Worm (Caenorhabditis elegans) whole organism, midembryonic: Measurements from ENCODE around the gene nhr-104.

Source experiments
- T22C8.4 ChIP-seq: fragments of 200-800 bp; sonication (Bioruptor generic); IDR thresholded peaks from 2 replicates; pipeline ENCODE4 v1.3.6; 2022; ENCODE audit warnings: missing genetic modification characterization, missing compliant biosample characterization
- cog-1 ChIP-seq: sonication (generic microtip); optimal IDR thresholded peaks from 2 replicates; lab custom pipeline; 2016; ENCODE audit warnings: missing genetic modification characterization, missing compliant biosample characterization
- flt-1 ChIP-seq: fragments of 200-800 bp; sonication (Bioruptor generic); IDR thresholded peaks from 2 replicates; pipeline ENCODE4 v1.3.6; 2022; ENCODE audit warnings: missing genetic modification characterization, missing compliant biosample characterization
- klf-2 ChIP-seq: fragments of 200-800 bp; sonication (Bioruptor generic); conservative IDR thresholded peaks from 2 replicates; pipeline ENCODE4 v1.3.6; 2022; ENCODE audit warnings: missing genetic modification reagents, missing genetic modification characterization, missing compliant biosample characterization
- med-1 ChIP-seq: sonication (generic microtip); optimal IDR thresholded peaks from 2 replicates; lab custom pipeline; 2017; ENCODE audit warnings: missing genetic modification characterization, mild to moderate bottlenecking, missing compliant biosample characterization, antibody characterized with exemption, missing genetic modification reagents; ENCODE audit not compliant: insufficient read depth
- ref-1 ChIP-seq: fragments of 200-800 bp; sonication (Bioruptor generic); conservative IDR thresholded peaks from 2 replicates; pipeline ENCODE4 v1.3.6; 2022; ENCODE audit warnings: missing genetic modification reagents, missing genetic modification characterization, missing compliant biosample characterization
- tab-1 ChIP-seq: fragments of 200-800 bp; sonication (Bioruptor generic); IDR thresholded peaks from 2 replicates; pipeline ENCODE4 v1.3.6; 2022; ENCODE audit warnings: missing genetic modification characterization, missing compliant biosample characterization
- ztf-23 ChIP-seq: fragments of 200-800 bp; sonication (Bioruptor generic); IDR thresholded peaks from 2 replicates; pipeline ENCODE4 v1.3.6; 2022; ENCODE audit warnings: missing genetic modification reagents, missing genetic modification characterization, missing compliant biosample characterization
- ztf-29 ChIP-seq: fragments of 200-800 bp; sonication (Bioruptor generic); IDR thresholded peaks from 2 replicates; pipeline ENCODE4 v1.3.6; 2022; ENCODE audit warnings: missing genetic modification reagents, missing genetic modification characterization, missing compliant biosample characterization

The nhr-104 gene

DNA sequence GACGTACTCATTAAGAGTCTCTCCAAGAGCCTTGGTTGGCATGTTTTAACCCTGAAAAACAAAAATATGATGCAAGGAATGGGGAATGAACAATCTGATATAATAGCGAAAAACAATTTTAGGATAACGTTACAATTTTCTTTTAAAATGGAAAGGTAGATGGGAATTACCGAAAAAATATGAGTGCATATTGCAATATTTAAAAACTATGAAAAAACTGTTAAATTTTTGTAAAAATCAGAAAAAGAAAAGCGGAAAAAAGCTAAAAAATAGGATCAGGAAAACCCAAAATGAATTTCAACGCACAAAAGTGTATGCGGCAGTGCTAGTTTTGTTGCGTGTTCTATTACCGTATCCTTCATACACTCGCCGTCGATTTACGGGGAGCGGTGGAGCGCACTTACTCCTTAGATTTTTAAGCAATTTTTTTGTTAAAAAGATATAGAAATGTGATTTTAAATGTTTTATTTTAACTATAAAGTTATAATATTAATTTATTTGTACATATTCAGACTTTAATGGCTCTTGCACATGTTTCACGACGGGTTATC, 38.7 kb downstream of the nhr-104 start, which contains the start of the genes rpl-20 and Y17G9B.5:
Gene rpl-20, minus strand, starts transcription at position 51 of the 551 bp plus-strand sequence.
Gene Y17G9B.5, plus strand, starts transcription at position 513 of the 551 bp plus-strand sequence.
- TF ChIP-seq ztf-23 (GFP tag; lab: Robert Waterston, UW): peak; percentile 95
- TF ChIP-seq ref-1: 0 out of 2 replicates have a peak, but pooled peaks have one; percentile 31
- TF ChIP-seq med-1 (GFP tag; lab: Kevin White, UChicago): peak; percentile 36
- peak; percentile 99 for TF ChIP-seq cog-1 (tag; lab: Kevin White, UChicago)
- TF ChIP-seq T22C8.4 (GFP tag; lab: Robert Waterston, UW): peak; percentile 75
- TF ChIP-seq ztf-29: peak; percentile 85
- TF ChIP-seq klf-2 (GFP tag; lab: Robert Waterston, UW): peak; percentile 41; the same call in 1 of the 2 replicates
- TF ChIP-seq flt-1 (GFP tag; lab: Robert Waterston, UW): peak; percentile 94
- peak; percentile 58; the same call in 1 of the 2 replicates for TF ChIP-seq tab-1 (GFP tag; lab: Robert Waterston, UW)

ce11 chrIV:4749155-4749554, 39.3 kb downstream of the nhr-104 start:
- TF ChIP-seq cog-1 (tag; lab: Kevin White, UChicago) (no peak), flt-1 (GFP tag; lab: Robert Waterston, UW) (peak; percentile 56; the same call in 1 of the 2 replicates), tab-1 (GFP tag; lab: Robert Waterston, UW) (no peak), med-1 (GFP tag; lab: Kevin White, UChicago) (no peak), ztf-23 (GFP tag; lab: Robert Waterston, UW) (0 out of 2 replicates have a peak, but pooled peaks have one; percentile 30), ztf-29 (no peak), T22C8.4 (GFP tag; lab: Robert Waterston, UW) (no peak)

- TF ChIP-seq flt-1 (GFP tag; lab: Robert Waterston, UW): 0 out of 2 replicates have a peak, but pooled peaks have one; percentile 58
- TF ChIP-seq ztf-23 (GFP tag; lab: Robert Waterston, UW): 0 out of 2 replicates have a peak, but pooled peaks have one; percentile 46
- no peak for TF ChIP-seq med-1 (GFP tag; lab: Kevin White, UChicago)
These were observed 39.9 kb downstream of the nhr-104 start, which contains the start of gene cyc-2.1 for ce11 chrIV:4748408-4749105. Gene cyc-2.1, minus strand, starts transcription at chrIV:4749012.

DNA sequence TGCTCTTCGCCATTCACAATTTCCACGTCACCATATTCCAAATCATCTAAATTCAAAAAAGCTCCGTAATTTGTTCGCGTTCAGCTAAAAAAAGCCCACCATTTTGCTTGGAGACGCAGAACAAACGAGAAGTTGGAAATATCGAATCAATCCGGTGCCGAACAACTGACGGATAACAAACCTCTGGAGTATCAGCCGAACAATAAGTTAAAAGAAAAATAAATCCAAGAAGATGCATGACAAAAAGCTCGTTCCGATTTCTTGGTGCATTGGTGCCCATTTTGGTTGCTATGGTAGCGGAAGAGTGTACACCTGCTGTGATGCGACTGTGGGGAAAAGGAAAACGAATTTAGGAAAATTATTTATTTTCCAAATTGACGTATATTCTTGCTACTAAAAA, 40.9 kb downstream of the nhr-104 start, which contains the start of gene tctn-1:
Gene tctn-1, minus strand, starts transcription at position 280 of the 400 bp plus-strand sequence.
- TF ChIP-seq cog-1 (tag; lab: Kevin White, UChicago) (no peak), T22C8.4 (GFP tag; lab: Robert Waterston, UW) (no peak), flt-1 (GFP tag; lab: Robert Waterston, UW) (no peak), ztf-29 (no peak), tab-1 (GFP tag; lab: Robert Waterston, UW) (no peak), ref-1 (no peak), klf-2 (GFP tag; lab: Robert Waterston, UW) (no peak), ztf-23 (GFP tag; lab: Robert Waterston, UW) (no peak), med-1 (GFP tag; lab: Kevin White, UChicago) (no peak)

- TF ChIP-seq ref-1 (no peak), flt-1 (GFP tag; lab: Robert Waterston, UW) (no peak), ztf-29 (no peak), T22C8.4 (GFP tag; lab: Robert Waterston, UW) (no peak), klf-2 (GFP tag; lab: Robert Waterston, UW) (no peak), cog-1 (tag; lab: Kevin White, UChicago) (no peak), med-1 (GFP tag; lab: Kevin White, UChicago) (no peak)
These were observed 43.1 kb downstream of the nhr-104 start, which contains the start of gene timm-17B.1 for ce11 chrIV:4745422-4745821. Gene timm-17B.1, minus strand, starts transcription at chrIV:4745492.

DNA sequence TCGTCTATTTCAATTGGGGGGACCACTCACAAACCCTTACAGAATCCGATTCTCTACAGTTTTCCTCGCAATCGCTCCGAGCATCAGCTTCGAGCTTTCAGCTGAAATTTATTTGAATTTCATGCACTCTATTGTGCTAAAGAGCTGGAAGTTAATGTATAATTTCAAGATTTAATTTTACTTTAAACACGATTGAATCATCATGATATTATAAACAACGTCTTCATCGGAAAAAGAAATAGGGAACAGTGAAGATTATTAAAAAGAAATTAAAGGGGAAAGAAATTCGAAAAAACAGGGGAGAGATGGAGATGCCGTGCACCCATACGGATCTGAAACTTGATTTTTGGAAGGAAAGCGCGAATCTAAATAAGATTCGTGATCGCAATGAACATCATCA, 44.3 kb downstream of the nhr-104 start, which contains the start of gene hoe-1:
Gene hoe-1, minus strand, starts transcription at position 101 of the 400 bp plus-strand sequence.
- TF ChIP-seq med-1 (GFP tag; lab: Kevin White, UChicago) (no peak), ref-1 (no peak), klf-2 (GFP tag; lab: Robert Waterston, UW) (no peak), T22C8.4 (GFP tag; lab: Robert Waterston, UW) (no peak), tab-1 (GFP tag; lab: Robert Waterston, UW) (no peak), flt-1 (GFP tag; lab: Robert Waterston, UW) (no peak), cog-1 (tag; lab: Kevin White, UChicago) (no peak)

DNA sequence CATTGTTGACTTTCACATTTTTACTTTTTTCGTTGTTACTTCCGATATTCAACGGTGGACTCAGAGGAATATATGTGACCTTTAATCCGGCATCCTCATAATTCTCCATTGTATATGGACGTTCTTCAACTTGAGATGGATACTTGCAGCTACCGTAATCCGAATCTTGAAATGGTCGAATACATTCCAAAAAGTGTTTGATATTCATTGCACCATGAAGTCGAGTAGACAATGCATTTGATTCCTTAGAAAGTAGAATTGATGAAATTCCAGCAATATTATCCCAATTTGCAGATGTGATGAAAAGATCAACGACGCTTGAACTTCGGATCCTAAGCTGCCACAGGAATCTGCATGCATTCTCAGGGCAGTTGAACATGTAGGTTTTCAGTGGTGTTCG, 46.0 kb downstream of the nhr-104 start:
- TF ChIP-seq tab-1 (GFP tag; lab: Robert Waterston, UW) (no peak), med-1 (GFP tag; lab: Kevin White, UChicago) (no peak), ztf-29 (no peak), ref-1 (no peak), cog-1 (tag; lab: Kevin White, UChicago) (no peak), flt-1 (GFP tag; lab: Robert Waterston, UW) (no peak), ztf-23 (GFP tag; lab: Robert Waterston, UW) (no peak), T22C8.4 (GFP tag; lab: Robert Waterston, UW) (no peak), klf-2 (GFP tag; lab: Robert Waterston, UW) (no peak)

DNA sequence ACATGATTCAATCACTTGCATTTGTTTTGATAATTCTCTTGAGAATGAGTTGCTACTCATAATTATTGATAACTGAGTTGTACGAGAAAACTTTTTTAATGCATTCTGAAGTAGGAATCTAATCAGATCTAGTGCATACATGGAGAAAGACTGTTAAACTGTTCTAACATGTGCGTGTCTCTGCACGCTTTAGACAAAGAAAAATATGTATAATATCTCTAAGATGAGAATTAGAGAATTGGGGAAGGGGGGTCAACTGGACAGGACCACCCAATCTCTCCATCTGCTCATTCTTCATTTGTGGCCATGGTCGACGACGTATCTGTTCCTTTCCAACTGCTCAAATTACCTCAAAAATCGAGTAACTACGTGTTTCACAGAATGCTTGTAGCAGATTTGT, 51.2 kb downstream of the nhr-104 start, which contains the start of gene fbxb-78:
Gene fbxb-78, plus strand, starts transcription at position 301 of the 400 bp plus-strand sequence.
- no peak for TF ChIP-seq T22C8.4 (GFP tag; lab: Robert Waterston, UW)
- no peak for TF ChIP-seq ztf-23 (GFP tag; lab: Robert Waterston, UW)
- no peak for TF ChIP-seq ztf-29
- no peak for TF ChIP-seq klf-2 (GFP tag; lab: Robert Waterston, UW)
- no peak for TF ChIP-seq med-1 (GFP tag; lab: Kevin White, UChicago)
- no peak for TF ChIP-seq tab-1 (GFP tag; lab: Robert Waterston, UW)
